Worm (Caenorhabditis elegans): ENCODE results near the gene F16G10.3.

The F16G10.3 gene

ce11 chrII:2383334-2383733 is 11.1 kb downstream of the F16G10.3 start, which contains the start of gene F16G10.8:
TSS of gene F16G10.8 (minus strand) at chrII:2383434.
- no peak for TF ChIP-seq fos-1 (tag; optimal IDR thresholded peaks at IDR 0.05)
- no peak for TF ChIP-seq blmp-1 (tag; optimal IDR thresholded peaks at IDR 0.05; ENCODE audit: insufficient read depth)

ce11 chrII:2385495-2385894 is 13.3 kb downstream of the F16G10.3 start, which contains the start of gene F16G10.9:
TSS of gene F16G10.9 (minus strand) at chrII:2385595.
- no peak for TF ChIP-seq mbf-1 (tag; optimal IDR thresholded peaks at IDR 0.05)
- TF ChIP-seq zag-1 (tag; optimal IDR thresholded peaks at IDR 0.05), result no peak
- TF ChIP-seq nhr-77 (tag; optimal IDR thresholded peaks at IDR 0.05), result no peak
- no peak for TF ChIP-seq skn-1 (tag; optimal IDR thresholded peaks at IDR 0.05)
- TF ChIP-seq ama-1 (optimal IDR thresholded peaks at IDR 0.05), result no peak

- TF ChIP-seq ZK546.5 (tag; optimal IDR thresholded peaks at IDR 0.05) (no peak), fos-1 (tag; optimal IDR thresholded peaks at IDR 0.05) (no peak), peb-1 (tag; optimal IDR thresholded peaks at IDR 0.05) (no peak), mbf-1 (tag; optimal IDR thresholded peaks at IDR 0.05) (no peak), dmd-4 (tag; optimal IDR thresholded peaks at IDR 0.05) (no peak), snpc-4 (tag; optimal IDR thresholded peaks at IDR 0.05) (no peak)
These were observed 18.7 kb downstream of the F16G10.3 start, which contains the start of gene F16G10.10 for ce11 chrII:2390884-2391283. TSS of gene F16G10.10 (minus strand) at chrII:2390984.

DNA sequence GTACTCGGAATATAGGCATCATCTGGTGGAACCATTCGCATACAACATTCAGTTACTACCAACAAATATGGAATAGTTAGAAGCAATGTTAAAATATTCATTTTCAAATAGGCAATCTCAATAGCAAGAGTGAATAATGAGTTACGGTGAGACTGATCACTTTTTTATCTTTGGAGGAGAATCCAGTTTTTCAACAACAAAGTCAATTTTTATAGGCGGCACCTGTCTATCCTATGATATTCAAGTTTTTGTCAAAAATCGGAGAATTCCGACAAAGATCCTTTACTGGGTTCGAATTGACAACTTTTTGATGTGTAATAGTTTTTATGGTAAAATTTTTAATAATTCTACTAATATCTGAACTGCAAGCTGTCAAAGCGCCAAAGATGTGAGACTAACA is 21.6 kb downstream of the F16G10.3 start, which contains the start of gene F16G10.11:
Gene F16G10.11, minus strand, starts transcription at position 101 of the 400 bp plus-strand sequence.
- no peak for TF ChIP-seq dmd-4 (tag; optimal IDR thresholded peaks at IDR 0.05)
- no peak for TF ChIP-seq ztf-4 (tag; optimal IDR thresholded peaks at IDR 0.05)
- no peak for TF ChIP-seq nhr-237 (tag; optimal IDR thresholded peaks at IDR 0.05)
- no peak for TF ChIP-seq lsy-2 (tag; optimal IDR thresholded peaks at IDR 0.05)
- TF ChIP-seq ZK546.5 (tag; optimal IDR thresholded peaks at IDR 0.05), result no peak
- no peak for TF ChIP-seq elt-3 (tag; optimal IDR thresholded peaks at IDR 0.05)
- no peak for TF ChIP-seq nhr-12 (tag; optimal IDR thresholded peaks at IDR 0.05)
- no peak for TF ChIP-seq nhr-10 (tag; optimal IDR thresholded peaks at IDR 0.05)
- no peak for TF ChIP-seq sma-3 (GFP tag; optimal IDR thresholded peaks at IDR 0.05)
- no peak for TF ChIP-seq unc-39 (tag; optimal IDR thresholded peaks at IDR 0.05)
- no peak for TF ChIP-seq nhr-129 (tag; optimal IDR thresholded peaks at IDR 0.05)
- no peak for TF ChIP-seq skn-1 (tag; optimal IDR thresholded peaks at IDR 0.05)
- no peak for TF ChIP-seq unc-62 (GFP tag; optimal IDR thresholded peaks at IDR 0.05)
- no peak for TF ChIP-seq gmeb-1 (tag; optimal IDR thresholded peaks at IDR 0.05)

ce11 chrII:2395864-2396263 is 23.7 kb downstream of the F16G10.3 start, which contains the start of gene F16G10.13:
TSS of gene F16G10.13 (minus strand) at chrII:2395964.
- TF ChIP-seq mdl-1 (tag; optimal IDR thresholded peaks at IDR 0.05) (no peak), lsy-2 (tag; optimal IDR thresholded peaks at IDR 0.05) (no peak), skn-1 (tag; optimal IDR thresholded peaks at IDR 0.05) (no peak), R02D3.7 (tag; optimal IDR thresholded peaks at IDR 0.05) (no peak), ceh-82 (tag; optimal IDR thresholded peaks at IDR 0.05) (no peak), ceh-16 (tag; optimal IDR thresholded peaks at IDR 0.05) (no peak), mab-5 (tag; optimal IDR thresholded peaks at IDR 0.05) (no peak), lin-11 (tag; optimal IDR thresholded peaks at IDR 0.05) (no peak), Y55F3AM.14 (GFP tag; optimal IDR thresholded peaks at IDR 0.05) (no peak), alr-1 (tag; optimal IDR thresholded peaks at IDR 0.05) (no peak), nhr-23 (tag; optimal IDR thresholded peaks at IDR 0.05) (no peak), ztf-1 (GFP tag; conservative IDR thresholded peaks at IDR 0.05) (no peak), C34F6.9 (tag; optimal IDR thresholded peaks at IDR 0.05) (no peak), nhr-129 (tag; optimal IDR thresholded peaks at IDR 0.05) (no peak), nhr-21 (tag; optimal IDR thresholded peaks at IDR 0.05) (no peak)

- no peak for TF ChIP-seq ama-1 (optimal IDR thresholded peaks at IDR 0.05)
- TF ChIP-seq ZK546.5 (tag; optimal IDR thresholded peaks at IDR 0.05), result no peak
- TF ChIP-seq R02D3.7 (tag; optimal IDR thresholded peaks at IDR 0.05), result no peak
- no peak for TF ChIP-seq ztf-11 (tag; optimal IDR thresholded peaks at IDR 0.05)
- TF ChIP-seq nhr-10 (tag; optimal IDR thresholded peaks at IDR 0.05), result no peak
- no peak for TF ChIP-seq lin-13 (GFP tag; optimal IDR thresholded peaks at IDR 0.05)
- TF ChIP-seq nhr-21 (tag; optimal IDR thresholded peaks at IDR 0.05), result no peak
- TF ChIP-seq unc-39 (tag; optimal IDR thresholded peaks at IDR 0.05), result no peak
- TF ChIP-seq nhr-12 (tag; optimal IDR thresholded peaks at IDR 0.05), result no peak
- no peak for TF ChIP-seq ceh-82 (tag; optimal IDR thresholded peaks at IDR 0.05)
- TF ChIP-seq egl-27 (tag; optimal IDR thresholded peaks at IDR 0.05), result no peak
- no peak for TF ChIP-seq unc-55 (GFP tag; optimal IDR thresholded peaks at IDR 0.05)
- no peak for TF ChIP-seq snpc-4 (tag; optimal IDR thresholded peaks at IDR 0.05)
These were observed 26.7 kb downstream of the F16G10.3 start, which contains the start of gene F16G10.14 for ce11 chrII:2398884-2399283. TSS of gene F16G10.14 (minus strand) at chrII:2398984.
